Worm (Caenorhabditis elegans): Measurements from ENCODE around the gene R166.2.

Gene R166.2

DNA sequence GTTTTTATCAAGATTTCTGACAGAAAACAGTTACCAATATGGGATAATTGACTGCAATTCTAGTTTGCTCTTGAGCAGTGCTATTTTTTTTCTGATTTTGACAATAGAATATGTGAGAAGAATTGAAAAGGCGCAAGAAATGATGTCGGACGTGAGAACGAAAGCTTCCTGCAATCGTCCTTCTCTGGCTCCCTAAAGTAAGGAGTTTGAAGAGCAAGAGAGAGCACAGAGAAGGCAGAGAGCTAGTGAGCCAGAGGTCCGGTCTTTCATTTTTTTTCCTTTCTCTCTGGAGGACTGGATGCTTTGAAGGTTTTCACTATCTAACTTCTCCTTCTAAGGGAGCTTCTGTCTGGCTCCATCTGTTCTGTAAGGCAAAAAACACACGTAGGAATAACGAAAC is 12.7 kb upstream of the R166.2 start (continued):
- TF ChIP-seq snpc-1.3 (tag; optimal IDR thresholded peaks at IDR 0.05; ENCODE audit: insufficient read depth) = no peak
- no peak for TF ChIP-seq somi-1 (GFP tag; optimal IDR thresholded peaks at IDR 0.05)

DNA sequence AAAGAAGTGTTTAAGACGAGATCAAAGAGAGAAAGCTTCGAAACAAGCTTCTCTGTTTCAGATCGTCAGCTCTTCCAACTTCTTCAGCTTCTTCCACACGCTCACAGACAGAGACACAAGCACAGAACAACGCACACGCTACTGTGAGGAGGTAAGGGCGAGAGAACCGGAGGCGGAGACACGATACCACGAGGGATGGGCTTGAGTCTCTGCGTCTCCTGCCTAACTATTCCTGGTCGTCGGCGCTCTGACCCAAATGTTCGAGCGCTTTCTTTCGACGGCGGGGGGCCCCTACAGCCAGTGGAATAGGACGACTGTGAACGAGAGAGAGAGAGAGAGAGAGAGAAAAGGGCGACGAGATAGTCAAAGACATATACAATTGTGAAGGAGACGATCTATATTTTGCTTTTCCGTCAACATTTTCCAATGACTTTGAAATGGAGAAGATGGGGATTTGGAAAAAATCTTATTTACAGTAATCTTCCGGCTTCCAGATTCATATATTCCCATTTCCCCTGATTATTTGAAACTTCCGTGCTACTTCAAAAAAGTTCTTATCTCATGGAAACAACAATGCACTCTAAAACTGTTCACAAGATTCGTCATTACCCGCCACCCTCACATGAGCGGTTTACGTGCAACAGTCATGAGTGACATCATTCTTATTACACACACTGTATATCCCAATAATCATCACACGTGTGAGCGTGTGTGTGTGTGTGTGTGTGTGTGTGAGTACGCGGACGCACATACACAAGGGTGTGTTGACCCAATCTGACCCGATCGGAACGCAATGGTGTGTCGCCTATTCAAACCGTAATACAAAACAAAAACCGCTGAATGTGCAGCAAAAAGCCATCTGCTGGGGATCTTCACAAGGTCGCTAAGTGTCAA is 11.6 kb upstream of the R166.2 start:
- TF ChIP-seq C06A6.2 (GFP tag; conservative IDR thresholded peaks at IDR 0.05) (peak; percentile 54; the same call in 1 of the 2 replicates), Y67H2A.10 (GFP tag; conservative IDR thresholded peaks at IDR 0.05) (peak; percentile 58; the same call in 1 of the 2 replicates), nhr-80 (tag; optimal IDR thresholded peaks at IDR 0.05) (peak; percentile 33), tbx-9 (tag; optimal IDR thresholded peaks at IDR 0.05; ENCODE audit: borderline replicate concordance) (no peak), mcd-1 (GFP tag; IDR thresholded peaks at IDR 0.05) (peak; percentile 72), snpc-4 (GFP tag; optimal IDR thresholded peaks at IDR 0.05) (no peak), snpc-4 (tag; optimal IDR thresholded peaks at IDR 0.05) (peak; percentile 19 to 43 (median 23)), egl-18 (GFP tag; IDR thresholded peaks at IDR 0.05) (no peak), zfh-2 (GFP tag; conservative IDR thresholded peaks at IDR 0.05) (peak; percentile 98), nhr-90 (tag; optimal IDR thresholded peaks at IDR 0.05) (peak; percentile 9), chd-7 (tag; optimal IDR thresholded peaks at IDR 0.05) (peak; percentile 67), nhr-120 (GFP tag; IDR thresholded peaks at IDR 0.05) (no peak), attf-6 (GFP tag; IDR thresholded peaks at IDR 0.05) (peak; percentile 56; the same call in 1 of the 2 replicates), unc-62 (GFP tag; optimal IDR thresholded peaks at IDR 0.05) (no peak), K12H6.12 (tag; optimal IDR thresholded peaks at IDR 0.05) (peak; percentile 90), lsl-1 (GFP tag; optimal IDR thresholded peaks at IDR 0.05) (no peak), Y53F4B.3 (GFP tag; IDR thresholded peaks at IDR 0.05) (no peak), lin-54 (GFP tag; optimal IDR thresholded peaks at IDR 0.05) (peak; percentile 65), bed-2 (GFP tag; IDR thresholded peaks at IDR 0.05) (no peak), attf-5 (GFP tag; optimal IDR thresholded peaks at IDR 0.05) (peak; percentile 63), ceh-40 (GFP tag; IDR thresholded peaks at IDR 0.05) (no peak), F39B2.1 (GFP tag; IDR thresholded peaks at IDR 0.05) (0 out of 2 replicates have a peak, but pooled peaks have one; percentile 33), dpl-1 (GFP tag; optimal IDR thresholded peaks at IDR 0.05) (no peak), mes-4 (tag; optimal IDR thresholded peaks at IDR 0.05) (no peak), ceh-58 (GFP tag; IDR thresholded peaks at IDR 0.05) (no peak), D2030.7 (GFP tag; IDR thresholded peaks at IDR 0.05) (no peak), bed-1 (GFP tag; IDR thresholded peaks at IDR 0.05) (no peak), akir-1 (GFP tag; optimal IDR thresholded peaks at IDR 0.05) (no peak), F57A8.1 (GFP tag; optimal IDR thresholded peaks at IDR 0.05) (no peak), ceh-79 (tag; optimal IDR thresholded peaks at IDR 0.05) (no peak), mxl-1 (tag; optimal IDR thresholded peaks at IDR 0.05) (no peak), athp-1 (tag; optimal IDR thresholded peaks at IDR 0.05) (peak; percentile 14), lsy-27 (tag; optimal IDR thresholded peaks at IDR 0.05; ENCODE audit: borderline replicate concordance, insufficient read depth) (no peak), hlh-26 (GFP tag; conservative IDR thresholded peaks at IDR 0.05) (no peak), him-1 (tag; optimal IDR thresholded peaks at IDR 0.05) (no peak), T26A5.8 (tag; optimal IDR thresholded peaks at IDR 0.05) (no peak), Y56A3A.18 (GFP tag; IDR thresholded peaks at IDR 0.05) (peak; percentile 16; the same call in 1 of the 2 replicates), lin-35 (GFP tag; optimal IDR thresholded peaks at IDR 0.05) (peak in 1 of 3 experiments; percentile 68), C17E4.6 (GFP tag; IDR thresholded peaks at IDR 0.05) (no peak), snpc-1.1 (tag; optimal IDR thresholded peaks at IDR 0.05; ENCODE audit: insufficient read depth) (no peak), ekl-4 (GFP tag; IDR thresholded peaks at IDR 0.05) (peak; percentile 57), rec-8 (tag; optimal IDR thresholded peaks at IDR 0.05) (no peak), dpff-1 (tag; optimal IDR thresholded peaks at IDR 0.05) (no peak)

Data from whole organism, young adult.